Worm (Caenorhabditis elegans) whole organism, early embryonic: ENCODE measurements around the gene T09E8.4.

Experiments
- ama-1 ChIP-seq: fragments of 150-350 bp; optimal IDR thresholded peaks from 2 replicates; lab custom pipeline; 2014
- hmg-4 ChIP-seq: fragments of 200-800 bp; sonication (Bioruptor generic); optimal IDR thresholded peaks from 2 replicates; lab custom pipeline; 2018; ENCODE audit warnings: mild to moderate bottlenecking, missing genetic modification characterization, missing compliant biosample characterization
- sea-1 ChIP-seq: fragments of 200-800 bp; sonication (Bioruptor generic); conservative IDR thresholded peaks from 2 replicates; pipeline ENCODE4 v1.3.6; 2022; ENCODE audit warnings: missing genetic modification characterization, missing compliant biosample characterization
- tbx-11 ChIP-seq: fragments of 200-800 bp; sonication (Bioruptor generic); IDR thresholded peaks from 2 replicates; pipeline ENCODE4 v1.3.6; 2022; ENCODE audit warnings: missing genetic modification characterization, missing compliant biosample characterization
- tra-4 ChIP-seq: sonication (generic microtip); optimal IDR thresholded peaks from 2 replicates; lab custom pipeline; 2017; ENCODE audit warnings: missing genetic modification characterization, missing compliant biosample characterization

DNA sequence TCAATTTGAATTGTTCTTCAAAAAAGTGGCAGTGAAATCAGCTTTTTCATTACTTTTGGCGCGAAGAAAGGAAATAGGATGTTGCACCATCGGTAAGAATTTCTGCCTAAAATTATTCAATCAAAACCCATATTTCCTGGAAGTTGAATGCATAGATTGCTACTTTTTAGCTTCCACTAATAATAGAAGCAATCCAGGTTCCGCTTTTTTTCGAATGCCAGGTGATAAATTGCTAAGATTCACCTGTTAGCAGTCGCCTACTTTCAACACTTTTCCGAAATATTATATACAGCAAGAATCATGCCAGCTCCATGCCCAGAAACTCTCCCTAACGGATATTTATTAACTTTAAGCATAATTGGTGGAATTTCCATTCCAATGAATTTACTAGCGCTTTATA, 1.3 kb upstream of the T09E8.4 start, which contains the start of gene sri-6:
- no peak for TF ChIP-seq ama-1 (lab: Kevin White, UChicago)
- TF ChIP-seq sea-1 (GFP tag; lab: Robert Waterston, UW): no peak
- no peak for TF ChIP-seq hmg-4 (GFP tag; lab: Kevin White, UChicago)
- TF ChIP-seq tra-4 (tag; lab: Kevin White, UChicago): no peak
- TF ChIP-seq tbx-11 (GFP tag; lab: Robert Waterston, UW): no peak
